Fruit fly (Drosophila melanogaster): Measurements from ENCODE around the gene CG17230.

The CG17230 gene

dm6 chr3R:11402894-11403293, 34.7 kb upstream of the CG17230 start:
- TF ChIP-seq Smox (GFP tag; optimal IDR thresholded peaks at IDR 0.05), result no peak
- TF ChIP-seq CG11762 (GFP tag; optimal IDR thresholded peaks at IDR 0.05; ENCODE audit: insufficient read depth), result no peak
- TF ChIP-seq spab (GFP tag; optimal IDR thresholded peaks at IDR 0.05), result no peak
- TF ChIP-seq CG3919 (GFP tag; optimal IDR thresholded peaks at IDR 0.05), result no peak
- no peak for TF ChIP-seq acj6 (GFP tag; optimal IDR thresholded peaks at IDR 0.05)
- TF ChIP-seq svp (GFP tag), result no peak
- TF ChIP-seq esn (GFP tag; optimal IDR thresholded peaks at IDR 0.05), result no peak
- TF ChIP-seq CG10669 (GFP tag; optimal IDR thresholded peaks at IDR 0.05), result no peak
- TF ChIP-seq Eip93F (GFP tag; optimal IDR thresholded peaks at IDR 0.05), result no peak
- TF ChIP-seq lz (GFP tag; optimal IDR thresholded peaks at IDR 0.05), result no peak
- TF ChIP-seq Ets21C (GFP tag; optimal IDR thresholded peaks at IDR 0.05), result no peak
- no peak for TF ChIP-seq Gug (GFP tag; IDR thresholded peaks at IDR 0.05)
- no peak for TF ChIP-seq salr (GFP tag; optimal IDR thresholded peaks at IDR 0.05)
- no peak for TF ChIP-seq CG9139 (GFP tag; optimal IDR thresholded peaks at IDR 0.05)
- no peak for TF ChIP-seq CG11294 (GFP tag; IDR thresholded peaks at IDR 0.05)
- no peak for TF ChIP-seq CG4318 (GFP tag; optimal IDR thresholded peaks at IDR 0.05)
- no peak for TF ChIP-seq Hr38 (GFP tag; optimal IDR thresholded peaks at IDR 0.05)

DNA sequence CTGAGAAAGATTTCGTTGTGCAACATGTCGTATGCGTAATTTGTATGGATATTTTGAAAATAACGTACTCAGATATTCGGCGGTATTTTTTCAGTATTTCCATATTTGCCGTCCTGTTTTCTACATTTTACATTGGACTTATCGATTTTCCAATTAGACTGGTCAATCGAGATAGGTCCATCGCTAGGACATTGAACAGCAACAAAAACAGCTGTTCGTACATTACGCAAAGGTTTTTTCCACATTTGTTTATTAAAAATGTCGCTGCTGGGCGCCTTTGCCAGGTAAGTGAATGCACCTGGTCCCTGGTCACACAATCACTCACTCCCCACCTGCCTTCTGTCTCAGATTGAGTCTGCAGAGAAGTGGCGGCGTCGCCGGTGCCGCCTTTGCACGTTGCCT, 29.9 kb upstream of the CG17230 start, which contains the start of gene mRpL40:
Gene mRpL40, plus strand, starts transcription at position 186 of the 402 bp plus-strand sequence.
- TF ChIP-seq Hr38 (GFP tag; optimal IDR thresholded peaks at IDR 0.05) (no peak), CG4318 (GFP tag; optimal IDR thresholded peaks at IDR 0.05) (no peak), Eip78C (GFP tag) (no peak), Lpt (GFP tag; optimal IDR thresholded peaks at IDR 0.05) (no peak), CG32006 (GFP tag; optimal IDR thresholded peaks at IDR 0.05) (no peak), CG11762 (GFP tag; optimal IDR thresholded peaks at IDR 0.05; ENCODE audit: insufficient read depth) (no peak), CG6808 (GFP tag; optimal IDR thresholded peaks at IDR 0.05) (no peak), Sox14 (GFP tag; optimal IDR thresholded peaks at IDR 0.05) (no peak), OdsH (GFP tag; optimal IDR thresholded peaks at IDR 0.05) (no peak), achi (GFP tag; optimal IDR thresholded peaks at IDR 0.05) (no peak), CG6276 (GFP tag; optimal IDR thresholded peaks at IDR 0.05) (no peak), CG9139 (GFP tag; optimal IDR thresholded peaks at IDR 0.05) (no peak), salr (GFP tag; optimal IDR thresholded peaks at IDR 0.05) (no peak), CG34406 (GFP tag; optimal IDR thresholded peaks at IDR 0.05) (no peak), lz (GFP tag; optimal IDR thresholded peaks at IDR 0.05) (no peak), CG3032 (tag; optimal IDR thresholded peaks at IDR 0.05) (no peak), CG15336 (GFP tag; IDR thresholded peaks at IDR 0.05) (no peak), net (GFP tag; optimal IDR thresholded peaks at IDR 0.05) (no peak), CG1621 (tag; optimal IDR thresholded peaks at IDR 0.05) (no peak)

dm6 chr3R:11409667-11410137, 27.9 kb upstream of the CG17230 start, which contains the start of the genes mgr and Irbp:
Gene mgr, minus strand, starts transcription at chr3R:11409875.
Gene Irbp, plus strand, starts transcription at chr3R:11410047.
- peak; percentile 58 for TF ChIP-seq CG16779 (tag; optimal IDR thresholded peaks at IDR 0.05)
- no peak for TF ChIP-seq fd85E (GFP tag; optimal IDR thresholded peaks at IDR 0.05)
- peak; percentile 75 for TF ChIP-seq lz (GFP tag; optimal IDR thresholded peaks at IDR 0.05)
- peak; percentile 62 for TF ChIP-seq CG11902 (GFP tag; optimal IDR thresholded peaks at IDR 0.05)
- peak; percentile 69 for TF ChIP-seq CG1621 (tag; optimal IDR thresholded peaks at IDR 0.05)
- peak; percentile 90 for TF ChIP-seq achi (GFP tag; optimal IDR thresholded peaks at IDR 0.05)
- peak; percentile 84 for TF ChIP-seq CG10669 (GFP tag; optimal IDR thresholded peaks at IDR 0.05)
- TF ChIP-seq CG6163 (GFP tag; IDR thresholded peaks at IDR 0.05), result peak; percentile 89
- TF ChIP-seq acj6 (GFP tag; optimal IDR thresholded peaks at IDR 0.05), result peak; percentile 84
- TF ChIP-seq fkh (GFP tag; optimal IDR thresholded peaks at IDR 0.05), result no peak
- TF ChIP-seq salr (GFP tag; optimal IDR thresholded peaks at IDR 0.05), result no peak
- TF ChIP-seq Hr38 (GFP tag; optimal IDR thresholded peaks at IDR 0.05), result no peak
- peak; percentile 78 for TF ChIP-seq dac (GFP tag; optimal IDR thresholded peaks at IDR 0.05)
- peak; percentile 66 for TF ChIP-seq CG7368 (GFP tag; optimal IDR thresholded peaks at IDR 0.05)
- TF ChIP-seq CG15336 (GFP tag; IDR thresholded peaks at IDR 0.05), result no peak; the same call in none of the 2 replicates
- no peak for TF ChIP-seq CG4318 (GFP tag; optimal IDR thresholded peaks at IDR 0.05)
- no peak for TF ChIP-seq Smox (GFP tag; optimal IDR thresholded peaks at IDR 0.05)
- no peak for TF ChIP-seq Eip75B (GFP tag; optimal IDR thresholded peaks at IDR 0.05)
- TF ChIP-seq cyc (GFP tag; optimal IDR thresholded peaks at IDR 0.05), result peak; percentile 60
- TF ChIP-seq CG31627 (GFP tag; optimal IDR thresholded peaks at IDR 0.05), result peak; percentile 61
- TF ChIP-seq Hr39 (GFP tag; optimal IDR thresholded peaks at IDR 0.05), result no peak
- peak; percentile 82 for TF ChIP-seq CG11294 (GFP tag; IDR thresholded peaks at IDR 0.05)
- no peak for TF ChIP-seq Eip93F (GFP tag; optimal IDR thresholded peaks at IDR 0.05)
- peak; percentile 49 for TF ChIP-seq Ets21C (GFP tag; optimal IDR thresholded peaks at IDR 0.05)
- TF ChIP-seq CG6276 (GFP tag; optimal IDR thresholded peaks at IDR 0.05), result no peak
- TF ChIP-seq CG3032 (tag; optimal IDR thresholded peaks at IDR 0.05), result peak; percentile 90
- peak; percentile 76 for TF ChIP-seq CG11762 (GFP tag; optimal IDR thresholded peaks at IDR 0.05; ENCODE audit: insufficient read depth)
- TF ChIP-seq CG8632 (GFP tag; optimal IDR thresholded peaks at IDR 0.05), result peak; percentile 84
- peak in 1 of 2 experiments; percentile 81 for TF ChIP-seq ss (GFP tag; optimal IDR thresholded peaks at IDR 0.05)
- peak; percentile 87 for TF ChIP-seq CG32006 (GFP tag; optimal IDR thresholded peaks at IDR 0.05)
- TF ChIP-seq dsx (GFP tag; optimal IDR thresholded peaks at IDR 0.05; ENCODE audit: poor library complexity, severe bottlenecking), result peak; percentile 86
- peak; percentile 85 for TF ChIP-seq CG3919 (GFP tag; optimal IDR thresholded peaks at IDR 0.05)
- TF ChIP-seq esn (GFP tag; optimal IDR thresholded peaks at IDR 0.05), result peak; percentile 83
- TF ChIP-seq net (GFP tag; optimal IDR thresholded peaks at IDR 0.05), result peak; percentile 77

Data from whole organism, prepupa.